Fruit fly (Drosophila melanogaster) whole organism: Measurements from ENCODE around the gene CLS.

Source experiments
- CG8478 ChIP-seq: fragments of >200 bp; optimal IDR thresholded peaks from 2 replicates; lab custom pipeline; 2018; ENCODE audit warnings: inconsistent platforms
- Dll ChIP-seq: fragments of >200 bp; optimal IDR thresholded peaks from 2 replicates; lab custom pipeline; 2017
- EcR ChIP-seq, 2 experiments: fragments of >200 bp; optimal IDR thresholded peaks; 2 replicates each; lab custom pipeline; 2017; ENCODE audit warnings: missing biosample characterization in 2 of 2, missing genetic modification characterization in 2 of 2, missing genetic modification reagents in 2 of 2
- psq ChIP-seq: fragments of >200 bp; optimal IDR thresholded peaks from 2 replicates; lab custom pipeline; 2017

dm6 chr3R:25648258-25648606, 38.9 kb downstream of the CLS start:
- TF ChIP-seq Dll (lab: Kevin White, UChicago) (no peak), CG8478 (no peak), psq (lab: Kevin White, UChicago) (no peak), EcR (GFP tag; optimal IDR thresholded peaks at IDR 0.05; lab: Kevin White, UChicago) (no peak)
